Worm (Caenorhabditis elegans) whole organism, mixed stage, embryonic: ENCODE data around the gene srsx-40.

Source experiments
- M03D4.4 ChIP-seq: sonication (generic microtip); optimal IDR thresholded peaks from 2 replicates; lab custom pipeline; 2017; ENCODE audit warnings: mild to moderate bottlenecking, missing genetic modification characterization, missing compliant biosample characterization
- ceh-39 ChIP-seq: fragments of 150-350 bp; optimal IDR thresholded peaks from 2 replicates; lab custom pipeline; 2014; ENCODE audit warnings: missing biosample characterization, missing genetic modification characterization
- lsy-2 ChIP-seq: fragments of 150-350 bp; optimal IDR thresholded peaks from 2 replicates; lab custom pipeline; 2014; ENCODE audit warnings: missing biosample characterization, missing genetic modification characterization
- nhr-237 ChIP-seq: fragments of 150-350 bp; optimal IDR thresholded peaks from 2 replicates; lab custom pipeline; 2014; ENCODE audit warnings: missing biosample characterization, missing genetic modification characterization
- tbx-8 ChIP-seq: fragments of 200-800 bp; sonication (Bioruptor generic); optimal IDR thresholded peaks from 2 replicates; lab custom pipeline; 2018; ENCODE audit warnings: mild to moderate bottlenecking, missing genetic modification characterization, moderate library complexity, missing compliant biosample characterization

DNA sequence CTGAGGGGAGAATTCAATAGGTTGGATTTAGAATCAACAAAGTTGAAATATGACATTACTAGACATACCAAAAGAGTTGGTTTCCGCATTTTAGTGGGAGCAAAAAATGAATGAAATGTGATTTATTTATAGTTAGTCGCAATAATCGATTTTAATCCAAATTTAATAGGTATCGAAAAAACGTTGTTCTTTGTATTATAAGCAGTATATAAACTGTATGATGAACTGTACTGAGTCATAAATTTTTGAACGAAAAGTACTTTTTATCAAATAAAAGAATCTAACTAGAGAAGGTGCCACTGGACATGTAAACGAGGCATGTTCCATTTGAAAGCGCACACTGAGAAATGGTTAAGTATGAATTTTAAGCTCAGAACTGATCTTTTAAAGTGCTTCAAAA is 13.5 kb downstream of the srsx-40 start, which contains the start of gene C12D5.9:
- TF ChIP-seq nhr-237 (tag; lab: Kevin White, UChicago), result no peak
- TF ChIP-seq lsy-2 (tag; lab: Kevin White, UChicago), result no peak
- no peak for TF ChIP-seq tbx-8 (GFP tag; lab: Kevin White, UChicago)
- TF ChIP-seq M03D4.4, result no peak
- TF ChIP-seq ceh-39 (tag; lab: Kevin White, UChicago), result no peak
